Fruit fly (Drosophila melanogaster) whole organism, embryonic: ENCODE measurements around the gene Syt7.

Source experiments
- CG10147 ChIP-seq: fragments of 200-800 bp; sonication (Bioruptor generic); optimal IDR thresholded peaks from 2 replicates; lab custom pipeline; 2019; ENCODE audit warnings: missing biosample characterization, mild to moderate bottlenecking, missing genetic modification characterization, moderate library complexity
- CG11504 ChIP-seq: fragments of 200-800 bp; sonication (Bioruptor generic); optimal IDR thresholded peaks from 3 replicates; lab custom pipeline; 2019; ENCODE audit warnings: missing biosample characterization, mild to moderate bottlenecking, missing genetic modification characterization, moderate library complexity
- CG12391 ChIP-seq: fragments of 200-800 bp; sonication (Bioruptor generic); optimal IDR thresholded peaks from 3 replicates; lab custom pipeline; 2018; ENCODE audit warnings: missing biosample characterization, mild to moderate bottlenecking, missing genetic modification characterization, moderate library complexity
- CG12769 ChIP-seq: fragments of 200-800 bp; sonication (Bioruptor generic); optimal IDR thresholded peaks from 2 replicates; lab custom pipeline; 2019; ENCODE audit warnings: missing biosample characterization, mild to moderate bottlenecking, missing genetic modification characterization, moderate library complexity
- CG14965 ChIP-seq: fragments of 200-800 bp; sonication (Bioruptor generic); optimal IDR thresholded peaks from 2 replicates; lab custom pipeline; 2016; ENCODE audit warnings: missing biosample characterization, missing genetic modification characterization, borderline replicate concordance
- CG15601 ChIP-seq: fragments of 200-800 bp; sonication (Bioruptor generic); optimal IDR thresholded peaks from 3 replicates; lab custom pipeline; 2019; ENCODE audit warnings: missing biosample characterization, mild to moderate bottlenecking, missing genetic modification characterization, moderate library complexity
- CG15696 ChIP-seq: fragments of 200-800 bp; sonication (Bioruptor generic); optimal IDR thresholded peaks from 2 replicates; lab custom pipeline; 2019; ENCODE audit warnings: missing biosample characterization, mild to moderate bottlenecking, missing genetic modification characterization, moderate library complexity
- CG1603 ChIP-seq: fragments of 200-800 bp; sonication (Bioruptor generic); optimal IDR thresholded peaks from 2 replicates; lab custom pipeline; 2019; ENCODE audit warnings: missing biosample characterization, mild to moderate bottlenecking, missing genetic modification characterization, moderate library complexity
- CG17328 ChIP-seq: fragments of 200-800 bp; sonication (Bioruptor generic); IDR thresholded peaks from 2 replicates; pipeline ENCODE4 v1.3.6; 2022; ENCODE audit warnings: missing biosample characterization, missing genetic modification characterization
- CG17359 ChIP-seq: fragments of 200-800 bp; sonication (Bioruptor generic); optimal IDR thresholded peaks from 3 replicates; lab custom pipeline; 2018; ENCODE audit warnings: missing biosample characterization, mild to moderate bottlenecking, missing genetic modification characterization, moderate library complexity
- CG17568 ChIP-seq: fragments of 200-800 bp; sonication (Bioruptor generic); optimal IDR thresholded peaks from 2 replicates; lab custom pipeline; 2018; ENCODE audit warnings: missing biosample characterization, mild to moderate bottlenecking, missing genetic modification characterization, moderate library complexity
- CG2199 ChIP-seq: fragments of 200-800 bp; sonication (Bioruptor generic); IDR thresholded peaks from 3 replicates; pipeline ENCODE4 v1.3.6; 2022; ENCODE audit warnings: missing biosample characterization, missing genetic modification characterization
- CG30431 ChIP-seq: fragments of 200-800 bp; sonication (Bioruptor generic); optimal IDR thresholded peaks from 2 replicates; lab custom pipeline; 2017; ENCODE audit warnings: missing biosample characterization, missing genetic modification characterization
- CG31365 ChIP-seq: fragments of 200-800 bp; sonication (Bioruptor generic); optimal IDR thresholded peaks from 2 replicates; lab custom pipeline; 2018; ENCODE audit warnings: missing biosample characterization, mild to moderate bottlenecking, missing genetic modification characterization
- CG32532 ChIP-seq: fragments of 200-800 bp; sonication (Bioruptor generic); IDR thresholded peaks from 2 replicates; pipeline ENCODE4 v1.3.6; 2022; ENCODE audit warnings: missing biosample characterization, missing genetic modification characterization
- CG3847 ChIP-seq: fragments of 200-800 bp; sonication (Bioruptor generic); IDR thresholded peaks from 2 replicates; pipeline ENCODE4 v1.3.6; 2022; ENCODE audit warnings: missing biosample characterization, missing genetic modification characterization
- CG4282 ChIP-seq: fragments of 200-800 bp; sonication (Bioruptor generic); optimal IDR thresholded peaks from 2 replicates; lab custom pipeline; 2016; ENCODE audit warnings: missing biosample characterization, missing genetic modification characterization
- CG5953 ChIP-seq: fragments of 200-800 bp; sonication (Bioruptor generic); IDR thresholded peaks from 2 replicates; pipeline ENCODE4 v1.3.6; 2022; ENCODE audit warnings: missing biosample characterization, missing genetic modification characterization
- CG6254 ChIP-seq: fragments of 200-800 bp; sonication (Bioruptor generic); optimal IDR thresholded peaks from 3 replicates; lab custom pipeline; 2017; ENCODE audit warnings: mild to moderate bottlenecking, missing biosample characterization, missing genetic modification reagents, missing genetic modification characterization
- CG7963 ChIP-seq: fragments of 200-800 bp; sonication (Bioruptor generic); IDR thresholded peaks from 3 replicates; pipeline ENCODE4 v1.3.6; 2022; ENCODE audit warnings: missing biosample characterization, missing genetic modification characterization; ENCODE audit not compliant: partially characterized antibody
- CG8089 ChIP-seq: fragments of 200-800 bp; sonication (Bioruptor generic); optimal IDR thresholded peaks from 3 replicates; lab custom pipeline; 2016; ENCODE audit warnings: missing biosample characterization, missing genetic modification characterization
- CG8290 ChIP-seq, 3 experiments: fragments of 200-800 bp; sonication (Bioruptor generic); optimal IDR thresholded peaks; 2 replicates each; lab custom pipeline; 2016 to 2019; ENCODE audit warnings: missing biosample characterization in 3 of 3, missing genetic modification characterization in 3 of 3, mild to moderate bottlenecking in 2 of 3, moderate library complexity in 1 of 3
- CG9797 ChIP-seq: fragments of 200-800 bp; sonication (Bioruptor generic); optimal IDR thresholded peaks from 3 replicates; lab custom pipeline; 2018; ENCODE audit warnings: missing biosample characterization, mild to moderate bottlenecking, missing genetic modification characterization
- CkIIα-i1 ChIP-seq: fragments of 200-800 bp; sonication (Bioruptor generic); IDR thresholded peaks from 2 replicates; pipeline ENCODE4 v1.3.6; 2022; ENCODE audit warnings: missing biosample characterization, missing genetic modification characterization
- CoRest ChIP-seq: fragments of 200-800 bp; sonication (Bioruptor generic); optimal IDR thresholded peaks from 3 replicates; lab custom pipeline; 2018; ENCODE audit warnings: missing biosample characterization, mild to moderate bottlenecking, missing genetic modification characterization, moderate library complexity
- Fer3 ChIP-seq: fragments of 200-800 bp; sonication (Bioruptor generic); optimal IDR thresholded peaks from 2 replicates; lab custom pipeline; 2018; ENCODE audit warnings: missing biosample characterization, mild to moderate bottlenecking, missing genetic modification characterization, moderate library complexity
- Hsf ChIP-seq: fragments of 200-800 bp; sonication (Bioruptor generic); optimal IDR thresholded peaks from 3 replicates; lab custom pipeline; 2016; ENCODE audit warnings: missing biosample characterization, missing genetic modification characterization
- Mes4 ChIP-seq: fragments of 200-800 bp; sonication (Bioruptor generic); optimal IDR thresholded peaks from 2 replicates; lab custom pipeline; 2016; ENCODE audit warnings: missing biosample characterization, missing genetic modification characterization
- Nf-YC ChIP-seq: fragments of 200-800 bp; optimal IDR thresholded peaks from 3 replicates; lab custom pipeline; 2019; ENCODE audit warnings: missing biosample characterization, mild to moderate bottlenecking, missing genetic modification characterization, moderate library complexity
- Side ChIP-seq: fragments of 200-800 bp; sonication (Bioruptor generic); optimal IDR thresholded peaks from 2 replicates; lab custom pipeline; 2016; ENCODE audit warnings: missing biosample characterization, missing genetic modification characterization
- Xrp1 ChIP-seq: fragments of 200-800 bp; sonication (Bioruptor generic); IDR thresholded peaks from 2 replicates; pipeline ENCODE4 v1.3.6; 2022; ENCODE audit warnings: missing biosample characterization, missing genetic modification characterization
- ab ChIP-seq: fragments of 200-800 bp; sonication (Bioruptor generic); optimal IDR thresholded peaks from 2 replicates; lab custom pipeline; 2016; ENCODE audit warnings: missing biosample characterization, missing genetic modification characterization
- br ChIP-seq: fragments of >200 bp; optimal IDR thresholded peaks from 2 replicates; lab custom pipeline; 2017
- bsh ChIP-seq, 2 experiments: fragments of 200-800 bp; sonication (Bioruptor generic); optimal IDR thresholded peaks; 2 replicates each; lab custom pipeline; 2017 to 2018; ENCODE audit warnings: mild to moderate bottlenecking in 2 of 2, missing biosample characterization in 2 of 2, missing genetic modification characterization in 2 of 2, moderate library complexity in 1 of 2
- cg ChIP-seq: fragments of 200-800 bp; sonication (Bioruptor generic); optimal IDR thresholded peaks from 3 replicates; lab custom pipeline; 2019; ENCODE audit warnings: missing biosample characterization, mild to moderate bottlenecking, missing genetic modification characterization, moderate library complexity
- chif ChIP-seq, 2 experiments: fragments of 200-800 bp; sonication (Bioruptor generic); optimal IDR thresholded peaks; 3 replicates each; lab custom pipeline; 2016; ENCODE audit warnings: missing biosample characterization in 2 of 2, missing genetic modification characterization in 2 of 2
- eve ChIP-seq, 2 experiments: fragments of >200 bp; optimal IDR thresholded peaks; 2 replicates each; lab custom pipeline; 2017; ENCODE audit warnings: missing biosample characterization in 2 of 2, missing genetic modification characterization in 2 of 2
- gem ChIP-seq: fragments of 200-800 bp; sonication (Bioruptor generic); optimal IDR thresholded peaks from 2 replicates; lab custom pipeline; 2019; ENCODE audit warnings: missing biosample characterization, mild to moderate bottlenecking, missing genetic modification characterization, moderate library complexity
- gfzf ChIP-seq: fragments of 200-800 bp; sonication (Bioruptor generic); optimal IDR thresholded peaks from 2 replicates; lab custom pipeline; 2016; ENCODE audit warnings: missing biosample characterization, mild to moderate bottlenecking, missing genetic modification characterization, moderate library complexity
- luna ChIP-seq: fragments of 200-800 bp; sonication (Bioruptor generic); optimal IDR thresholded peaks from 2 replicates; lab custom pipeline; 2016; ENCODE audit warnings: missing biosample characterization, missing genetic modification characterization
- mld ChIP-seq: fragments of 200-800 bp; sonication (Bioruptor generic); IDR thresholded peaks from 3 replicates; pipeline ENCODE4 v1.3.6; 2022; ENCODE audit warnings: missing biosample characterization, missing genetic modification characterization; ENCODE audit not compliant: partially characterized antibody
- pita ChIP-seq: fragments of 200-800 bp; sonication (Bioruptor generic); optimal IDR thresholded peaks from 2 replicates; lab custom pipeline; 2017; ENCODE audit warnings: missing biosample characterization, mild to moderate bottlenecking, missing genetic modification characterization
- run ChIP-seq: fragments of 200-800 bp; sonication (Bioruptor generic); optimal IDR thresholded peaks from 3 replicates; lab custom pipeline; 2018; ENCODE audit warnings: missing biosample characterization, mild to moderate bottlenecking, missing genetic modification characterization
- sna ChIP-seq: fragments of 200-800 bp; sonication (Bioruptor generic); IDR thresholded peaks from 2 replicates; pipeline ENCODE4 v1.3.6; 2022; ENCODE audit warnings: missing biosample characterization, missing genetic modification characterization; ENCODE audit not compliant: partially characterized antibody
- vfl ChIP-seq: fragments of 200-800 bp; sonication (Bioruptor generic); optimal IDR thresholded peaks from 2 replicates; lab custom pipeline; 2016; ENCODE audit warnings: missing biosample characterization, missing genetic modification characterization
- vnd ChIP-seq: fragments of 200-800 bp; sonication (Bioruptor generic); IDR thresholded peaks from 3 replicates; pipeline ENCODE4 v1.3.6; 2022; ENCODE audit warnings: missing biosample characterization, missing genetic modification characterization; ENCODE audit not compliant: partially characterized antibody

Syt7 gene

dm6 chr4:253176-253575, 53.1 kb downstream of the Syt7 start, which contains the start of gene dpr7 (continued):
- TF ChIP-seq ab (GFP tag; lab: Kevin White, UChicago) (no peak), CG30431 (GFP tag; lab: Kevin White, UChicago) (no peak)

- TF ChIP-seq CG12391 (no peak), pita (GFP tag; lab: Kevin White, UChicago) (no peak), CkIIα-i1 (GFP tag; lab: Robert Waterston, UW) (no peak), chif (GFP tag; optimal IDR thresholded peaks at IDR 0.05; lab: Kevin White, UChicago) (no peak), CG15601 (no peak)
Measured at dm6 chr4:240850-241249, 65.4 kb downstream of the Syt7 start.

- TF ChIP-seq CG9797 (GFP tag; lab: Kevin White, UChicago) (no peak), CG2199 (GFP tag; lab: Robert Waterston, UW) (peak; percentile 88), CG4282 (no peak), CG17328 (no peak), CG14965 (no peak), CG8089 (peak; percentile 75), CG12769 (tag; lab: Kevin White, UChicago) (no peak), Mes4 (GFP tag; lab: Kevin White, UChicago) (no peak), vfl (GFP tag; lab: Kevin White, UChicago) (no peak), br (lab: Kevin White, UChicago) (no peak), Side (GFP tag; lab: Kevin White, UChicago) (no peak)
Measured at dm6 chr4:238400-238799, 67.9 kb downstream of the Syt7 start.

- TF ChIP-seq gfzf (GFP tag; lab: Kevin White, UChicago) (no peak), run (tag; lab: Kevin White, UChicago) (no peak), Nf-YC (tag; lab: Kevin White, UChicago) (no peak), CG7963 (GFP tag; lab: Robert Waterston, UW) (no peak), CG17359 (tag; lab: Kevin White, UChicago) (peak; percentile 21), CoRest (no peak), gem (peak; percentile 6), Fer3 (tag; lab: Kevin White, UChicago) (no peak), Hsf (GFP tag; lab: Kevin White, UChicago) (no peak), CG11504 (tag; lab: Kevin White, UChicago) (no peak), mld (no peak), eve (GFP tag; optimal IDR thresholded peaks at IDR 0.05; lab: Kevin White, UChicago) (peak in 1 of 2 experiments; percentile 4), CG31365 (tag; lab: Kevin White, UChicago) (no peak), CG15696 (peak; percentile 43), CG17568 (GFP tag; lab: Kevin White, UChicago) (peak; percentile 9), CG6254 (GFP tag; lab: Kevin White, UChicago) (no peak), vnd (GFP tag; lab: Robert Waterston, UW) (no peak), CG8290 (GFP tag; optimal IDR thresholded peaks at IDR 0.05; lab: Kevin White, UChicago) (no peak), CG8290 (tag; optimal IDR thresholded peaks at IDR 0.05; lab: Kevin White, UChicago) (peak in 1 of 2 experiments; percentile 21), CG3847 (GFP tag; lab: Robert Waterston, UW) (no peak), Xrp1 (GFP tag; lab: Robert Waterston, UW) (peak; percentile 54), luna (GFP tag; lab: Kevin White, UChicago) (no peak), CG5953 (GFP tag; lab: Robert Waterston, UW) (no peak), CG1603 (tag; lab: Kevin White, UChicago) (peak; percentile 5), CG10147 (GFP tag; lab: Kevin White, UChicago) (peak; percentile 6), CG32532 (GFP tag; lab: Robert Waterston, UW) (no peak), cg (peak; percentile 67), bsh (GFP tag; optimal IDR thresholded peaks at IDR 0.05; lab: Kevin White, UChicago) (peak in 1 of 2 experiments; percentile 17), sna (no peak)
Measured at dm6 chr4:231185-231584, 75.1 kb downstream of the Syt7 start.
